Worm (Caenorhabditis elegans) whole organism, L1 larva: ENCODE measurements around the gene srbc-50.

ENCODE experiments used
- dpl-1 ChIP-seq, 3 experiments: fragments of 150-350 bp in 2 of 3; sonication (generic microtip) in 1 of 3; optimal IDR thresholded peaks; 2 replicates each; lab custom pipeline; 2014 to 2017; ENCODE audit warnings: missing biosample characterization in 3 of 3, missing genetic modification characterization in 3 of 3, missing genetic modification reagents in 3 of 3
- lin-13 ChIP-seq: fragments of 150-350 bp; optimal IDR thresholded peaks from 2 replicates; lab custom pipeline; 2014; ENCODE audit warnings: missing biosample characterization, missing genetic modification reagents, missing genetic modification characterization
- nhr-90 ChIP-seq: sonication (generic microtip); optimal IDR thresholded peaks from 2 replicates; lab custom pipeline; 2016; ENCODE audit warnings: mild to moderate bottlenecking, missing genetic modification characterization, missing compliant biosample characterization; ENCODE audit not compliant: poor library complexity
- pqm-1 ChIP-seq: sonication (generic microtip); optimal IDR thresholded peaks from 3 replicates; lab custom pipeline; 2017; ENCODE audit warnings: missing biosample characterization, missing genetic modification characterization
- snu-23 ChIP-seq: sonication (generic microtip); optimal IDR thresholded peaks from 2 replicates; lab custom pipeline; 2016; ENCODE audit warnings: missing genetic modification characterization, missing compliant biosample characterization
- tbx-2 ChIP-seq: sonication (generic microtip); optimal IDR thresholded peaks from 2 replicates; lab custom pipeline; 2016; ENCODE audit warnings: missing genetic modification characterization, missing compliant biosample characterization
- unc-62 ChIP-seq: fragments of 150-350 bp; optimal IDR thresholded peaks from 2 replicates; lab custom pipeline; 2014; ENCODE audit warnings: missing biosample characterization, missing genetic modification reagents, missing genetic modification characterization

ce11 chrV:15779128-15779729 is 45.5 kb downstream of the srbc-50 start, which contains the start of the genes nhr-285 and irld-52:
- TF ChIP-seq dpl-1 (GFP tag; optimal IDR thresholded peaks at IDR 0.05; lab: Kevin White, UChicago) (no peak), lin-13 (GFP tag; lab: Kevin White, UChicago) (no peak), unc-62 (GFP tag; lab: Kevin White, UChicago) (no peak), tbx-2 (tag; lab: Kevin White, UChicago) (no peak), pqm-1 (tag; lab: Kevin White, UChicago) (no peak), nhr-90 (no peak), snu-23 (GFP tag; lab: Kevin White, UChicago) (no peak)
